Worm (Caenorhabditis elegans): ENCODE data around the gene tbc-19.

tbc-19 gene

DNA sequence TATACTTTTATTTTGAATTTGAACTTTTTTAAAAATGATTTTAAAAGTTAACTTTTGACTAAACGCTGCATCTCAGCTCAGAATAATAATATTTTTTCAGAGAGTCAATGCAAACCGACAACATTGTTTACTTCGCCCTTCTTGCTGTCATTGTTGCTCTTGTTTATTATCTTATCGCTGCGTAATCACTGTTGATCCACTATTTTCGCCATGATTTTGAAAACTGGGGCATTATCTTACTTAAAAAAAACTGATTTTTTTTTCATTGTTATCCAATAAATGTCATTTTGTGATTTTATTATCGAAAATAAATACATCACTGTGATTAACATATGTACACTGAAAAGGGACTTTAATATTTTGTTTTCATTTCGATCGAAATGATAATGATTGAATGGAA is 9.6 kb downstream of the tbc-19 start:
- TF ChIP-seq lin-11 (tag; optimal IDR thresholded peaks at IDR 0.05) (no peak), unc-3 (GFP tag; conservative IDR thresholded peaks at IDR 0.05) (no peak), unc-3 (tag; optimal IDR thresholded peaks at IDR 0.05) (no peak), fkh-10 (GFP tag; optimal IDR thresholded peaks at IDR 0.05) (no peak), C08G9.2 (tag; optimal IDR thresholded peaks at IDR 0.05) (no peak), ceh-18 (tag; optimal IDR thresholded peaks at IDR 0.05) (no peak), ceh-22 (tag; optimal IDR thresholded peaks at IDR 0.05) (no peak), tbx-7 (tag; optimal IDR thresholded peaks at IDR 0.05) (no peak), mec-3 (tag; optimal IDR thresholded peaks at IDR 0.05; ENCODE audit: borderline replicate concordance) (no peak), T23F11.4 (GFP tag; optimal IDR thresholded peaks at IDR 0.05) (no peak), eyg-1 (tag; optimal IDR thresholded peaks at IDR 0.05) (no peak), hlh-15 (tag; optimal IDR thresholded peaks at IDR 0.05) (no peak), unc-86 (tag; optimal IDR thresholded peaks at IDR 0.05) (no peak), K09A11.1 (tag; optimal IDR thresholded peaks at IDR 0.05; ENCODE audit: insufficient read depth) (no peak), C38D4.7 (GFP tag; optimal IDR thresholded peaks at IDR 0.05) (no peak), elt-2 (tag; optimal IDR thresholded peaks at IDR 0.05) (no peak), ceh-2 (tag; optimal IDR thresholded peaks at IDR 0.05) (no peak), nhr-11 (tag; optimal IDR thresholded peaks at IDR 0.05) (no peak), ref-2 (tag; optimal IDR thresholded peaks at IDR 0.05) (no peak), hlh-6 (tag; optimal IDR thresholded peaks at IDR 0.05) (no peak), rnt-1 (tag; optimal IDR thresholded peaks at IDR 0.05) (no peak)

DNA sequence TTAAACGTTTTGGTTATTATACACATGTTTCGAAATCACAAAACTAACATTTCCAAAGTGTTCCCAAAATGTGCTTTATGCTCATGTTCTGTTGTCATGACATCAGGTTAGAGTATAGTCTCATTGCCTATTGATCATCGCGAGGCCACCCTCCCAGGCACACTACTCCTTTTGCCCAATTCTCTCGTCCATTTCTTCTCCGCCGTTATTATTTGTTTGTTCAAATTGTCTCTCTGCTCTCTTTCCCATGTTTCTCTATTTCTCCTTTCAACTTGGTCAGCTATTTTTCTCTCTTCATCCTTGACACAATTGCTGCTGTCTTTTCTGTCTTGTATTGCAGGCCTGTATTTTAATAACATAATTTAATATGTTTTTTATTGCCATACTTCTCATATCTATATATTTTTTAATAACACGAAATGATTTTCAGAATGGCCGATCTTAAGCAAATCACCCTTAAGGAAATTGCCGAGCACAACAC is 10.8 kb downstream of the tbc-19 start, which contains the start of gene cytb-5.1:
TSS of gene cytb-5.1 (plus strand) at position 431 of the 481 bp plus-strand sequence.
- TF ChIP-seq tbx-2 (tag; optimal IDR thresholded peaks at IDR 0.05), result peak; percentile 7
- TF ChIP-seq ceh-14 (tag; optimal IDR thresholded peaks at IDR 0.05), result no peak
- TF ChIP-seq fkh-10 (GFP tag; optimal IDR thresholded peaks at IDR 0.05), result no peak
- no peak for TF ChIP-seq eyg-1 (tag; optimal IDR thresholded peaks at IDR 0.05)
- TF ChIP-seq nhr-232 (tag; optimal IDR thresholded peaks at IDR 0.05), result no peak
- TF ChIP-seq elt-4 (tag; optimal IDR thresholded peaks at IDR 0.05), result no peak
- TF ChIP-seq lin-11 (tag; optimal IDR thresholded peaks at IDR 0.05), result no peak

- TF ChIP-seq K09A11.1 (tag; optimal IDR thresholded peaks at IDR 0.05; ENCODE audit: insufficient read depth) (no peak), rnt-1 (tag; optimal IDR thresholded peaks at IDR 0.05) (no peak), pqm-1 (tag; optimal IDR thresholded peaks at IDR 0.05) (no peak), nfya-1 (tag; optimal IDR thresholded peaks at IDR 0.05) (no peak), hlh-8 (tag; optimal IDR thresholded peaks at IDR 0.05) (no peak), fkh-10 (GFP tag; optimal IDR thresholded peaks at IDR 0.05) (no peak), npax-4 (tag; optimal IDR thresholded peaks at IDR 0.05) (no peak), ceh-24 (tag; optimal IDR thresholded peaks at IDR 0.05) (no peak), dve-1 (tag; optimal IDR thresholded peaks at IDR 0.05) (no peak), elt-4 (tag; optimal IDR thresholded peaks at IDR 0.05) (no peak), unc-3 (GFP tag; conservative IDR thresholded peaks at IDR 0.05) (no peak), unc-3 (tag; optimal IDR thresholded peaks at IDR 0.05) (no peak), dmd-4 (tag; optimal IDR thresholded peaks at IDR 0.05; ENCODE audit: borderline replicate concordance) (no peak), sox-4 (tag; optimal IDR thresholded peaks at IDR 0.05) (no peak), C08G9.2 (tag; optimal IDR thresholded peaks at IDR 0.05) (no peak), ceh-19 (GFP tag; optimal IDR thresholded peaks at IDR 0.05) (no peak), ztf-16 (tag; optimal IDR thresholded peaks at IDR 0.05) (no peak), Y22D7AL.16 (tag; optimal IDR thresholded peaks at IDR 0.05) (no peak), zip-5 (tag; optimal IDR thresholded peaks at IDR 0.05) (no peak)
Observed at ce11 chrX:14000198-14000748, 12.0 kb downstream of the tbc-19 start.
